Worm (Caenorhabditis elegans): ENCODE measurements around the gene klp-19.

The klp-19 gene

ce11 chrIII:13268856-13269255, 38.2 kb downstream of the klp-19 start, which contains the start of gene cpf-2 (continued):
- TF ChIP-seq fkh-10 (GFP tag; optimal IDR thresholded peaks at IDR 0.05) (peak; percentile 40), mdt-29 (GFP tag; IDR thresholded peaks at IDR 0.05) (no peak), lin-13 (GFP tag; optimal IDR thresholded peaks at IDR 0.05) (peak; percentile 32), madf-9 (GFP tag; conservative IDR thresholded peaks at IDR 0.05) (no peak), nhr-111 (GFP tag; optimal IDR thresholded peaks at IDR 0.05) (no peak), ces-1 (GFP tag; optimal IDR thresholded peaks at IDR 0.05) (peak; percentile 17), lin-29 (GFP tag; IDR thresholded peaks at IDR 0.05) (no peak), lin-15B (tag; optimal IDR thresholded peaks at IDR 0.05) (no peak), egl-43 (GFP tag; IDR thresholded peaks at IDR 0.05) (peak; percentile 76), ZK337.2 (GFP tag; IDR thresholded peaks at IDR 0.05) (peak; percentile 54; the same call in 1 of the 2 replicates), ceh-20 (GFP tag; IDR thresholded peaks at IDR 0.05) (no peak), hif-1 (tag; optimal IDR thresholded peaks at IDR 0.05) (peak in 1 of 2 experiments; percentile 48), dmd-8 (GFP tag; IDR thresholded peaks at IDR 0.05) (no peak), spr-3 (GFP tag; optimal IDR thresholded peaks at IDR 0.05) (no peak), zfp-2 (tag; optimal IDR thresholded peaks at IDR 0.05) (no peak), vab-7 (GFP tag; IDR thresholded peaks at IDR 0.05) (0 out of 2 replicates have a peak, but pooled peaks have one; percentile 22), mxl-2 (GFP tag; conservative IDR thresholded peaks at IDR 0.05) (no peak), daf-19 (GFP tag; conservative IDR thresholded peaks at IDR 0.05) (no peak), ztf-11 (tag; optimal IDR thresholded peaks at IDR 0.05) (no peak), daf-12 (tag; optimal IDR thresholded peaks at IDR 0.05) (no peak), dmd-6 (GFP tag; IDR thresholded peaks at IDR 0.05) (peak; percentile 34; the same call in 1 of the 2 replicates), nhr-28 (tag; optimal IDR thresholded peaks at IDR 0.05) (no peak), zag-1 (tag; optimal IDR thresholded peaks at IDR 0.05) (no peak), F10B5.3 (tag; optimal IDR thresholded peaks at IDR 0.05) (no peak), aly-2 (tag; optimal IDR thresholded peaks at IDR 0.05) (no peak), ama-1 (optimal IDR thresholded peaks at IDR 0.05) (no peak), spr-1 (tag; optimal IDR thresholded peaks at IDR 0.05) (peak; percentile 65), snpc-1.2 (GFP tag; IDR thresholded peaks at IDR 0.05) (no peak), ceh-32 (tag; optimal IDR thresholded peaks at IDR 0.05; ENCODE audit: poor library complexity) (no peak), hmg-1.1 (GFP tag; IDR thresholded peaks at IDR 0.05) (peak; percentile 78), pqm-1 (tag; optimal IDR thresholded peaks at IDR 0.05) (no peak), attf-4 (tag; optimal IDR thresholded peaks at IDR 0.05) (no peak), nhr-42 (GFP tag; IDR thresholded peaks at IDR 0.05) (0 out of 2 replicates have a peak, but pooled peaks have one; percentile 59), R02D3.7 (tag; optimal IDR thresholded peaks at IDR 0.05) (no peak), F49E8.2 (tag; optimal IDR thresholded peaks at IDR 0.05; ENCODE audit: borderline replicate concordance) (no peak)

- TF ChIP-seq saeg-2 (GFP tag; IDR thresholded peaks at IDR 0.05) (no peak), unc-62 (GFP tag; optimal IDR thresholded peaks at IDR 0.05 in 1 of 2) (peak in 1 of 2 experiments; percentile 28), unc-62 (tag; optimal IDR thresholded peaks at IDR 0.05) (no peak), php-3 (GFP tag; IDR thresholded peaks at IDR 0.05) (0 out of 2 replicates have a peak, but pooled peaks have one; percentile 8), snpc-4 (tag; optimal IDR thresholded peaks at IDR 0.05) (no peak), daf-16 (GFP tag; optimal IDR thresholded peaks at IDR 0.05) (no peak), daf-16 (tag; optimal IDR thresholded peaks at IDR 0.05) (no peak), set-16 (GFP tag; IDR thresholded peaks at IDR 0.05) (peak; percentile 57), gei-8 (GFP tag; optimal IDR thresholded peaks at IDR 0.05) (no peak), dmd-8 (GFP tag; IDR thresholded peaks at IDR 0.05) (no peak), nhr-237 (tag; optimal IDR thresholded peaks at IDR 0.05) (no peak)
These were observed 40.0 kb downstream of the klp-19 start for ce11 chrIII:13267046-13267445.

All from whole organism, L4 larva.